Fruit fly (Drosophila melanogaster) whole organism, embryonic: ENCODE measurements around the gene CG13965.

ENCODE experiments used
- Blimp-1 ChIP-seq: fragments of 200-800 bp; sonication (Bioruptor generic); optimal IDR thresholded peaks from 3 replicates; lab custom pipeline; 2018; ENCODE audit warnings: missing biosample characterization, missing genetic modification characterization, mild to moderate bottlenecking, moderate library complexity, missing genetic modification reagents
- CG10274 ChIP-seq: fragments of 200-800 bp; sonication (Bioruptor generic); optimal IDR thresholded peaks from 3 replicates; lab custom pipeline; 2017; ENCODE audit warnings: missing biosample characterization, mild to moderate bottlenecking, missing genetic modification characterization
- CG10366 ChIP-seq: fragments of 200-800 bp; sonication (Bioruptor generic); IDR thresholded peaks from 2 replicates; pipeline ENCODE4 v1.3.6; 2022; ENCODE audit warnings: missing biosample characterization, missing genetic modification characterization
- CG10654 ChIP-seq: fragments of 200-800 bp; sonication (Bioruptor generic); optimal IDR thresholded peaks from 2 replicates; lab custom pipeline; 2016; ENCODE audit warnings: missing biosample characterization, missing genetic modification characterization
- CG12391 ChIP-seq: fragments of 200-800 bp; sonication (Bioruptor generic); optimal IDR thresholded peaks from 3 replicates; lab custom pipeline; 2018; ENCODE audit warnings: missing biosample characterization, mild to moderate bottlenecking, missing genetic modification characterization, moderate library complexity
- CG14965 ChIP-seq: fragments of 200-800 bp; sonication (Bioruptor generic); optimal IDR thresholded peaks from 2 replicates; lab custom pipeline; 2016; ENCODE audit warnings: missing biosample characterization, missing genetic modification characterization, borderline replicate concordance
- CG15696 ChIP-seq: fragments of 200-800 bp; sonication (Bioruptor generic); optimal IDR thresholded peaks from 2 replicates; lab custom pipeline; 2019; ENCODE audit warnings: missing biosample characterization, mild to moderate bottlenecking, missing genetic modification characterization, moderate library complexity
- CG1603 ChIP-seq: fragments of 200-800 bp; sonication (Bioruptor generic); optimal IDR thresholded peaks from 2 replicates; lab custom pipeline; 2019; ENCODE audit warnings: missing biosample characterization, mild to moderate bottlenecking, missing genetic modification characterization, moderate library complexity
- CG17829 ChIP-seq: fragments of 200-800 bp; optimal IDR thresholded peaks from 2 replicates; lab custom pipeline; 2019; ENCODE audit warnings: missing biosample characterization, mild to moderate bottlenecking, missing genetic modification characterization, moderate library complexity
- CG31365 ChIP-seq: fragments of 200-800 bp; sonication (Bioruptor generic); optimal IDR thresholded peaks from 2 replicates; lab custom pipeline; 2018; ENCODE audit warnings: missing biosample characterization, mild to moderate bottlenecking, missing genetic modification characterization
- CG33557 ChIP-seq: fragments of 200-800 bp; sonication (Bioruptor generic); optimal IDR thresholded peaks from 2 replicates; lab custom pipeline; 2019; ENCODE audit warnings: missing biosample characterization, mild to moderate bottlenecking, missing genetic modification characterization, moderate library complexity
- CG3407 ChIP-seq: fragments of 200-800 bp; sonication (Bioruptor generic); optimal IDR thresholded peaks from 2 replicates; lab custom pipeline; 2018; ENCODE audit warnings: missing biosample characterization, mild to moderate bottlenecking, missing genetic modification characterization
- CG34224 ChIP-seq: fragments of 200-800 bp; sonication (Bioruptor generic); IDR thresholded peaks from 3 replicates; pipeline ENCODE4 v1.3.6; 2022; ENCODE audit warnings: missing biosample characterization, missing genetic modification characterization; ENCODE audit not compliant: partially characterized antibody
- CG6654 ChIP-seq: fragments of 200-800 bp; sonication (Bioruptor generic); optimal IDR thresholded peaks from 2 replicates; lab custom pipeline; 2017; ENCODE audit warnings: missing biosample characterization, mild to moderate bottlenecking, missing genetic modification characterization
- CG6854 ChIP-seq: fragments of 200-800 bp; sonication (Bioruptor generic); optimal IDR thresholded peaks from 3 replicates; lab custom pipeline; 2017; ENCODE audit warnings: missing biosample characterization, mild to moderate bottlenecking, missing genetic modification characterization
- CG7786 ChIP-seq: fragments of 200-800 bp; sonication (Bioruptor generic); optimal IDR thresholded peaks from 2 replicates; lab custom pipeline; 2016; ENCODE audit warnings: missing biosample characterization, missing genetic modification characterization
- CG8359 ChIP-seq: fragments of 200-800 bp; sonication (Bioruptor generic); optimal IDR thresholded peaks from 2 replicates; lab custom pipeline; 2017; ENCODE audit warnings: missing biosample characterization, mild to moderate bottlenecking, missing genetic modification characterization, borderline replicate concordance
- CTCF ChIP-seq: fragments of 200-800 bp; sonication (Bioruptor generic); optimal IDR thresholded peaks from 2 replicates; lab custom pipeline; 2017; ENCODE audit warnings: missing biosample characterization, mild to moderate bottlenecking, missing genetic modification characterization, moderate library complexity
- D ChIP-seq, 2 experiments: fragments of 200-800 bp in 1 of 2; fragments of >200 bp in 1 of 2; sonication (Bioruptor generic) in 1 of 2; optimal IDR thresholded peaks; 2 replicates in 1 of 2; 3 replicates in 1 of 2; lab custom pipeline; 2017; ENCODE audit warnings: mild to moderate bottlenecking in 1 of 2, missing biosample characterization in 1 of 2, missing genetic modification characterization in 1 of 2, missing genetic modification reagents in 1 of 2
- ERR ChIP-seq: fragments of 200-800 bp; sonication (Bioruptor generic); optimal IDR thresholded peaks from 2 replicates; lab custom pipeline; 2016; ENCODE audit warnings: missing biosample characterization, missing genetic modification characterization
- HHEX ChIP-seq: fragments of 200-800 bp; sonication (Bioruptor generic); optimal IDR thresholded peaks from 3 replicates; lab custom pipeline; 2017; ENCODE audit warnings: missing biosample characterization, mild to moderate bottlenecking, missing genetic modification characterization, missing genetic modification reagents
- Hmx ChIP-seq: fragments of 200-800 bp; sonication (Bioruptor generic); optimal IDR thresholded peaks from 2 replicates; lab custom pipeline; 2016; ENCODE audit warnings: missing biosample characterization, missing genetic modification characterization
- Med ChIP-seq: fragments of 200-800 bp; sonication (Bioruptor generic); peaks from one replicate; lab custom pipeline; 2016; ENCODE audit warnings: missing biosample characterization, missing genetic modification characterization, mild to moderate bottlenecking, inconsistent platforms, moderate library complexity
- Neu2 ChIP-seq: fragments of 200-800 bp; sonication (Bioruptor generic); optimal IDR thresholded peaks from 3 replicates; lab custom pipeline; 2016; ENCODE audit warnings: missing biosample characterization, missing genetic modification characterization, borderline replicate concordance
- Sox102F ChIP-seq: fragments of 200-800 bp; sonication (Bioruptor generic); optimal IDR thresholded peaks from 2 replicates; lab custom pipeline; 2018; ENCODE audit warnings: missing biosample characterization, mild to moderate bottlenecking, missing genetic modification characterization, moderate library complexity
- Tbp ChIP-seq: fragments of >200 bp; optimal IDR thresholded peaks from 2 replicates; lab custom pipeline; 2018; ENCODE audit warnings: missing biosample characterization, missing genetic modification characterization
- ac ChIP-seq: fragments of 200-800 bp; sonication (Bioruptor generic); optimal IDR thresholded peaks from 3 replicates; lab custom pipeline; 2017; ENCODE audit warnings: missing biosample characterization, mild to moderate bottlenecking, missing genetic modification characterization
- bigmax ChIP-seq: fragments of 200-800 bp; sonication (Bioruptor generic); optimal IDR thresholded peaks from 2 replicates; lab custom pipeline; 2018; ENCODE audit warnings: missing biosample characterization, mild to moderate bottlenecking, missing genetic modification characterization
- chm ChIP-seq: fragments of 200-800 bp; sonication (Bioruptor generic); IDR thresholded peaks from 2 replicates; pipeline ENCODE4 v1.3.6; 2022; ENCODE audit warnings: missing biosample characterization, missing genetic modification characterization
- ci ChIP-seq: fragments of 200-800 bp; sonication (Bioruptor generic); IDR thresholded peaks from 3 replicates; pipeline ENCODE4 v1.3.6; 2022; ENCODE audit warnings: missing biosample characterization, missing genetic modification characterization
- corto ChIP-seq: fragments of 200-800 bp; sonication (Bioruptor generic); optimal IDR thresholded peaks from 2 replicates; lab custom pipeline; 2016; ENCODE audit warnings: missing biosample characterization, mild to moderate bottlenecking, missing genetic modification characterization, moderate library complexity
- croc ChIP-seq: fragments of 200-800 bp; sonication (Bioruptor generic); conservative IDR thresholded peaks from 3 replicates; pipeline ENCODE4 v1.3.6; 2022; ENCODE audit warnings: missing biosample characterization, missing genetic modification characterization
- dmrt11E ChIP-seq: fragments of 200-800 bp; sonication (Bioruptor generic); optimal IDR thresholded peaks from 3 replicates; lab custom pipeline; 2018; ENCODE audit warnings: missing biosample characterization, mild to moderate bottlenecking, missing genetic modification characterization, moderate library complexity
- dpn ChIP-seq, 2 experiments: fragments of 200-800 bp; sonication (Bioruptor generic); optimal IDR thresholded peaks; 3 replicates each; lab custom pipeline; 2016; ENCODE audit warnings: missing biosample characterization in 2 of 2, missing genetic modification characterization in 2 of 2
- en ChIP-seq: fragments of 200-800 bp; sonication (Bioruptor generic); optimal IDR thresholded peaks from 2 replicates; lab custom pipeline; 2016; ENCODE audit warnings: missing biosample characterization, missing genetic modification characterization
- fu2 ChIP-seq: fragments of 200-800 bp; sonication (Bioruptor generic); optimal IDR thresholded peaks from 2 replicates; lab custom pipeline; 2016; ENCODE audit warnings: missing biosample characterization, missing genetic modification characterization
- gem ChIP-seq: fragments of 200-800 bp; sonication (Bioruptor generic); optimal IDR thresholded peaks from 2 replicates; lab custom pipeline; 2019; ENCODE audit warnings: missing biosample characterization, mild to moderate bottlenecking, missing genetic modification characterization, moderate library complexity
- grn ChIP-seq: fragments of 200-800 bp; sonication (Bioruptor generic); optimal IDR thresholded peaks from 3 replicates; lab custom pipeline; 2017; ENCODE audit warnings: missing biosample characterization, missing genetic modification characterization
- gsb-n ChIP-seq: fragments of 200-800 bp; sonication (Bioruptor generic); optimal IDR thresholded peaks from 3 replicates; lab custom pipeline; 2018; ENCODE audit warnings: missing biosample characterization, mild to moderate bottlenecking, missing genetic modification characterization
- insv ChIP-seq, 2 experiments: fragments of 200-800 bp; sonication (Bioruptor generic); optimal IDR thresholded peaks; 3 replicates each; lab custom pipeline; 2016 to 2018; ENCODE audit warnings: missing biosample characterization in 2 of 2, missing genetic modification characterization in 2 of 2
- lab ChIP-seq: fragments of 200-800 bp; sonication (Bioruptor generic); optimal IDR thresholded peaks from 3 replicates; lab custom pipeline; 2017; ENCODE audit warnings: missing biosample characterization, missing genetic modification characterization, mild to moderate bottlenecking, moderate library complexity, missing genetic modification reagents
- mam ChIP-seq: fragments of 200-800 bp; sonication (Bioruptor generic); optimal IDR thresholded peaks from 3 replicates; lab custom pipeline; 2016; ENCODE audit warnings: missing biosample characterization, missing genetic modification characterization
- oc ChIP-seq: fragments of 200-800 bp; sonication (Bioruptor generic); optimal IDR thresholded peaks from 2 replicates; lab custom pipeline; 2018; ENCODE audit warnings: missing biosample characterization, mild to moderate bottlenecking, missing genetic modification characterization, moderate library complexity
- pum ChIP-seq: fragments of 200-800 bp; sonication (Bioruptor generic); optimal IDR thresholded peaks from 2 replicates; lab custom pipeline; 2016; ENCODE audit warnings: missing biosample characterization, missing genetic modification characterization
- sens ChIP-seq: fragments of 200-800 bp; sonication (Bioruptor generic); peaks from one replicate; lab custom pipeline; 2016; ENCODE audit warnings: missing biosample characterization, missing genetic modification characterization
- seq ChIP-seq: fragments of 200-800 bp; sonication (Bioruptor generic); IDR thresholded peaks from 2 replicates; pipeline ENCODE4 v1.3.6; 2022; ENCODE audit warnings: missing biosample characterization, missing genetic modification characterization
- sqz ChIP-seq: fragments of 200-800 bp; sonication (Bioruptor generic); optimal IDR thresholded peaks from 3 replicates; lab custom pipeline; 2018; ENCODE audit warnings: missing biosample characterization, mild to moderate bottlenecking, missing genetic modification characterization
- sug ChIP-seq: fragments of 200-800 bp; optimal IDR thresholded peaks from 2 replicates; lab custom pipeline; 2019; ENCODE audit warnings: missing biosample characterization, mild to moderate bottlenecking, missing genetic modification characterization, moderate library complexity
- trem ChIP-seq: fragments of 200-800 bp; optimal IDR thresholded peaks from 3 replicates; lab custom pipeline; 2019; ENCODE audit warnings: missing biosample characterization, mild to moderate bottlenecking, missing genetic modification characterization, moderate library complexity
- vvl ChIP-seq: fragments of 200-800 bp; sonication (Bioruptor generic); IDR thresholded peaks from 2 replicates; pipeline ENCODE4 v1.3.6; 2022; ENCODE audit warnings: missing biosample characterization, missing genetic modification characterization

CG13965 gene

DNA sequence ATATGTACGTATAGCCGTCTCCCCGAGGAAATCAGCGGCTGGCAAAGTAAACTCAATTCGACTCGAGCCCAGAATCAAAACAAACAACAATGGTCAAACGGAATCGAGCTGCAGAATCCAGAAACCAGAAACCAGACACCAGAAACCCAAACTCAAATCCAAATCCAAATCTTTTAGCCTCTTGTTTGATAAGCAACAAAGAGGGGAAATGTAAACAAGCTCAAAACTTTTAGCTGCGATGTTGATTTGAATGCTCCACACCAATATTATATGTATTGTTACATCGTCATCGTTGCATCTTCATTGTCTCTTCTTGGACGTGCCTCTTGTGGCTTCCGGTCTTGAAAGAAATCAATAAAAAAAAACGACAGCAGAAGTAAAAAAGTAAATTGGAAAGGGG, 12.6 kb downstream of the CG13965 start (continued):
- TF ChIP-seq D (optimal IDR thresholded peaks at IDR 0.05; lab: Kevin White, UChicago) (no peak), D (GFP tag; optimal IDR thresholded peaks at IDR 0.05; lab: Kevin White, UChicago) (peak; percentile 28), CG3407 (peak; percentile 29), bigmax (no peak), CG10274 (GFP tag; lab: Kevin White, UChicago) (no peak), CG31365 (tag; lab: Kevin White, UChicago) (no peak), Tbp (no peak), Med (GFP tag; lab: Kevin White, UChicago) (peak; percentile 29), dmrt11E (peak; percentile 13), grn (peak; percentile 51), CG6854 (GFP tag; lab: Kevin White, UChicago) (no peak), CG1603 (peak; percentile 34), Hmx (GFP tag; lab: Kevin White, UChicago) (no peak), Sox102F (peak; percentile 15), ci (GFP tag; lab: Robert Waterston, UW) (0 out of 3 replicates have a peak, but pooled peaks have one; percentile 36), pum (GFP tag; lab: Kevin White, UChicago) (no peak), CG15696 (peak; percentile 36), ERR (GFP tag; lab: Kevin White, UChicago) (no peak), gsb-n (peak; percentile 37), gem (peak; percentile 31), oc (tag; lab: Kevin White, UChicago) (peak; percentile 26)

dm6 chr2L:19947992-19948524, 14.1 kb downstream of the CG13965 start:
- TF ChIP-seq Sox102F, result no peak
- TF ChIP-seq CG12391 (tag; lab: Kevin White, UChicago), result no peak
- no peak for TF ChIP-seq CG14965 (GFP tag; lab: Kevin White, UChicago)
- no peak for TF ChIP-seq HHEX (GFP tag; lab: Kevin White, UChicago)
- TF ChIP-seq trem (tag; lab: Kevin White, UChicago), result no peak
- no peak for TF ChIP-seq ac (GFP tag; lab: Kevin White, UChicago)
- no peak for TF ChIP-seq CG33557 (GFP tag; lab: Kevin White, UChicago)
- TF ChIP-seq sug, result no peak
- no peak for TF ChIP-seq mam (GFP tag; lab: Kevin White, UChicago)
- peak; percentile 66 for TF ChIP-seq lab
- peak; percentile 84 for TF ChIP-seq CG6654 (GFP tag; lab: Kevin White, UChicago)
- TF ChIP-seq sens (GFP tag; lab: Kevin White, UChicago), result peak; percentile 1
- TF ChIP-seq sqz, result no peak
- no peak for TF ChIP-seq chm (GFP tag; lab: Robert Waterston, UW)
- TF ChIP-seq en, result no peak
- no peak for TF ChIP-seq insv (GFP tag; optimal IDR thresholded peaks at IDR 0.05; lab: Kevin White, UChicago)
- TF ChIP-seq CG10654 (GFP tag; lab: Kevin White, UChicago), result no peak
- no peak for TF ChIP-seq seq (GFP tag; lab: Robert Waterston, UW)
- TF ChIP-seq CTCF, result no peak
- no peak for TF ChIP-seq Neu2 (GFP tag; lab: Kevin White, UChicago)
- no peak for TF ChIP-seq fu2
- no peak for TF ChIP-seq CG17829 (tag; lab: Kevin White, UChicago)
- TF ChIP-seq CG7786, result no peak
- TF ChIP-seq corto (GFP tag; lab: Kevin White, UChicago), result no peak
- TF ChIP-seq croc (GFP tag; lab: Robert Waterston, UW), result no peak
- peak; percentile 89 for TF ChIP-seq CG8359 (GFP tag; lab: Kevin White, UChicago)
- TF ChIP-seq CG10366, result no peak
- TF ChIP-seq Blimp-1 (GFP tag; lab: Kevin White, UChicago), result peak; percentile 56
- TF ChIP-seq vvl (GFP tag; lab: Robert Waterston, UW), result peak; percentile 53; the same call in 1 of the 2 replicates
- no peak for TF ChIP-seq CG34224
- TF ChIP-seq dpn (GFP tag; optimal IDR thresholded peaks at IDR 0.05; lab: Kevin White, UChicago), result no peak
